Worm (Caenorhabditis elegans) whole organism, L1 larva: ENCODE measurements around the gene C07D10.6.

Source experiments
- C34B4.2 ChIP-seq: sonication (generic microtip); optimal IDR thresholded peaks from 2 replicates; lab custom pipeline; 2017; ENCODE audit warnings: mild to moderate bottlenecking, missing genetic modification characterization, missing compliant biosample characterization
- aly-2 ChIP-seq: fragments of 150-350 bp; optimal IDR thresholded peaks from 2 replicates; lab custom pipeline; 2014; ENCODE audit warnings: missing biosample characterization, missing genetic modification characterization
- ama-1 ChIP-seq: fragments of 150-350 bp; optimal IDR thresholded peaks from 2 replicates; lab custom pipeline; 2014
- ceh-88 ChIP-seq: fragments of 200-800 bp; sonication (Bioruptor generic); IDR thresholded peaks from 2 replicates; pipeline ENCODE4 v1.3.6; 2022; ENCODE audit warnings: missing genetic modification characterization, missing compliant biosample characterization
- grh-1 ChIP-seq: fragments of 200-800 bp; sonication (Bioruptor generic); IDR thresholded peaks from 2 replicates; pipeline ENCODE4 v1.3.6; 2022; ENCODE audit warnings: missing genetic modification reagents, missing genetic modification characterization, missing compliant biosample characterization
- hpl-2 ChIP-seq: fragments of 150-350 bp; optimal IDR thresholded peaks from 2 replicates; lab custom pipeline; 2014; ENCODE audit warnings: missing biosample characterization, missing genetic modification reagents, missing genetic modification characterization
- mdl-1 ChIP-seq, 2 experiments: fragments of 150-350 bp; optimal IDR thresholded peaks; 2 replicates each; lab custom pipeline; 2014 to 2017; ENCODE audit warnings: missing biosample characterization in 2 of 2, missing genetic modification characterization in 2 of 2, inconsistent platforms in 1 of 2
- nhr-77 ChIP-seq: fragments of 150-350 bp; optimal IDR thresholded peaks from 2 replicates; lab custom pipeline; 2014; ENCODE audit warnings: missing biosample characterization, missing genetic modification characterization
- unc-62 ChIP-seq: fragments of 150-350 bp; optimal IDR thresholded peaks from 2 replicates; lab custom pipeline; 2014; ENCODE audit warnings: missing biosample characterization, missing genetic modification reagents, missing genetic modification characterization

DNA sequence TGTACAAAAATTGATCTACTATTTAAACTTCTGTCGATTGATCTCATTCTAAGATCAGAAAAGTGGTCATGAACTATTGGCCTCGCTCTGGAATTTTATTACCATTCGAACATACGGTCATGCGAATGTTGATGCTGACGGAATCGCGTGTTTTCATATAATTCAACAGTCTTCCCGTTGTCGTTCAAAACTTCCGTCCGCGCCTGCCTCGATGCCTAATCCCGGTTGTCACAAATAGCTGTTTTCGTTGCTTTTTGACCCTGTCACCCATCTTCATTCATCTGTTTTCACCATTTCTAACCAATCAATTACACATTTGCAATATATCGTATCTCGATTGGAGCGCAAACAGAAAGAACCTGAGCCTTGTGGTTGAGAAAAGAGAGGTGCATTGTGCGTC, 14.3 kb downstream of the C07D10.6 start:
- TF ChIP-seq grh-1 (GFP tag; lab: Robert Waterston, UW), result no peak
- no peak for TF ChIP-seq unc-62 (GFP tag; lab: Kevin White, UChicago)
- TF ChIP-seq ceh-88 (GFP tag; lab: Robert Waterston, UW), result no peak
- no peak for TF ChIP-seq hpl-2 (GFP tag; lab: Kevin White, UChicago)
- no peak for TF ChIP-seq C34B4.2 (tag; lab: Kevin White, UChicago)
- no peak for TF ChIP-seq nhr-77 (tag; lab: Kevin White, UChicago)
- no peak for TF ChIP-seq ama-1 (lab: Kevin White, UChicago)
- no peak for TF ChIP-seq mdl-1 (tag; optimal IDR thresholded peaks at IDR 0.05; lab: Kevin White, UChicago)
- no peak for TF ChIP-seq aly-2 (tag; lab: Kevin White, UChicago)
